Worm (Caenorhabditis elegans) whole organism, L1 larva: Measurements from ENCODE around the gene T21D12.12.

ENCODE experiments used
- C16A3.4 ChIP-seq: fragments of 150-350 bp; optimal IDR thresholded peaks from 2 replicates; lab custom pipeline; 2014; ENCODE audit warnings: missing biosample characterization, missing genetic modification characterization
- F16B12.6 ChIP-seq: fragments of 150-350 bp; optimal IDR thresholded peaks from 2 replicates; lab custom pipeline; 2014; ENCODE audit warnings: missing biosample characterization, missing genetic modification characterization
- Y116A8C.19 ChIP-seq: sonication (generic microtip); optimal IDR thresholded peaks from 2 replicates; lab custom pipeline; 2016; ENCODE audit warnings: missing compliant biosample characterization, missing genetic modification characterization, borderline replicate concordance
- ama-1 ChIP-seq: fragments of 150-350 bp; optimal IDR thresholded peaks from 2 replicates; lab custom pipeline; 2014
- blmp-1 ChIP-seq: fragments of 150-350 bp; optimal IDR thresholded peaks from 2 replicates; lab custom pipeline; 2014; ENCODE audit warnings: missing biosample characterization, missing genetic modification characterization
- ceh-8 ChIP-seq: fragments of 200-800 bp; sonication (Bioruptor generic); optimal IDR thresholded peaks from 2 replicates; lab custom pipeline; 2018; ENCODE audit warnings: mild to moderate bottlenecking, missing genetic modification characterization, moderate library complexity, missing compliant biosample characterization
- ceh-90 ChIP-seq: sonication (generic microtip); optimal IDR thresholded peaks from 2 replicates; lab custom pipeline; 2016; ENCODE audit warnings: missing genetic modification characterization, missing compliant biosample characterization
- dpl-1 ChIP-seq, 3 experiments: fragments of 150-350 bp in 2 of 3; sonication (generic microtip) in 1 of 3; optimal IDR thresholded peaks; 2 replicates each; lab custom pipeline; 2014 to 2017; ENCODE audit warnings: missing biosample characterization in 3 of 3, missing genetic modification characterization in 3 of 3, missing genetic modification reagents in 3 of 3
- efl-1 ChIP-seq, 4 experiments: fragments of 150-350 bp; optimal IDR thresholded peaks in 3 of 4; peaks in 1 of 4; 1 replicate in 1 of 4; 2 replicates in 3 of 4; lab custom pipeline; 2014; ENCODE audit warnings: missing biosample characterization in 2 of 4, missing genetic modification characterization in 2 of 4, missing genetic modification reagents in 2 of 4
- egl-13 ChIP-seq: sonication (generic microtip); optimal IDR thresholded peaks from 2 replicates; lab custom pipeline; 2016; ENCODE audit warnings: missing genotype, missing genetic modification reagents, missing genetic modification characterization, missing compliant biosample characterization
- egl-27 ChIP-seq, 2 experiments: fragments of 150-350 bp in 1 of 2; sonication (generic microtip); optimal IDR thresholded peaks; 3 replicates each; lab custom pipeline; 2017 to 2018; ENCODE audit warnings: missing biosample characterization in 2 of 2, missing genetic modification characterization in 2 of 2, missing genetic modification reagents in 2 of 2
- elt-2 ChIP-seq: sonication (generic microtip); optimal IDR thresholded peaks from 2 replicates; lab custom pipeline; 2016; ENCODE audit warnings: missing genetic modification characterization, mild to moderate bottlenecking, inconsistent platforms, missing compliant biosample characterization, missing genetic modification reagents
- elt-3 ChIP-seq, 6 experiments: fragments of 150-350 bp in 1 of 6; sonication (generic microtip); optimal IDR thresholded peaks; 2 replicates each; lab custom pipeline; 2017 to 2018; ENCODE audit warnings: missing biosample characterization in 6 of 6, missing genetic modification characterization in 6 of 6, inconsistent platforms in 1 of 6
- fkh-10 ChIP-seq: sonication (generic microtip); optimal IDR thresholded peaks from 2 replicates; lab custom pipeline; 2017; ENCODE audit warnings: missing biosample characterization, missing genetic modification reagents, missing genetic modification characterization
- fkh-4 ChIP-seq: sonication (generic microtip); optimal IDR thresholded peaks from 2 replicates; lab custom pipeline; 2016; ENCODE audit warnings: missing compliant biosample characterization, missing genetic modification characterization, borderline replicate concordance
- fos-1 ChIP-seq: fragments of 150-350 bp; optimal IDR thresholded peaks from 2 replicates; lab custom pipeline; 2014; ENCODE audit warnings: missing biosample characterization, missing genetic modification characterization
- hlh-4 ChIP-seq: sonication (generic microtip); optimal IDR thresholded peaks from 2 replicates; lab custom pipeline; 2016; ENCODE audit warnings: mild to moderate bottlenecking, missing genetic modification characterization, missing compliant biosample characterization
- hpl-2 ChIP-seq: fragments of 150-350 bp; optimal IDR thresholded peaks from 2 replicates; lab custom pipeline; 2014; ENCODE audit warnings: missing biosample characterization, missing genetic modification reagents, missing genetic modification characterization
- irx-1 ChIP-seq: sonication (generic microtip); optimal IDR thresholded peaks from 2 replicates; lab custom pipeline; 2016; ENCODE audit warnings: missing genetic modification characterization, missing compliant biosample characterization
- lin-13 ChIP-seq: fragments of 150-350 bp; optimal IDR thresholded peaks from 2 replicates; lab custom pipeline; 2014; ENCODE audit warnings: missing biosample characterization, missing genetic modification reagents, missing genetic modification characterization
- lin-14 ChIP-seq: fragments of 200-800 bp; sonication (Bioruptor generic); optimal IDR thresholded peaks from 2 replicates; lab custom pipeline; 2018; ENCODE audit warnings: mild to moderate bottlenecking, missing genetic modification characterization, moderate library complexity, missing compliant biosample characterization
- lin-39 ChIP-seq: fragments of 150-350 bp; optimal IDR thresholded peaks from 2 replicates; lab custom pipeline; 2014; ENCODE audit warnings: missing biosample characterization, missing genetic modification reagents, missing genetic modification characterization
- mdl-1 ChIP-seq, 2 experiments: fragments of 150-350 bp; optimal IDR thresholded peaks; 2 replicates each; lab custom pipeline; 2014 to 2017; ENCODE audit warnings: missing biosample characterization in 2 of 2, missing genetic modification characterization in 2 of 2, inconsistent platforms in 1 of 2
- mef-2 ChIP-seq: fragments of 150-350 bp; optimal IDR thresholded peaks from 2 replicates; lab custom pipeline; 2014; ENCODE audit warnings: missing biosample characterization, missing genetic modification characterization
- nhr-12 ChIP-seq: sonication (generic microtip); optimal IDR thresholded peaks from 2 replicates; lab custom pipeline; 2017; ENCODE audit warnings: missing biosample characterization, missing genetic modification characterization
- nhr-20 ChIP-seq: sonication (generic microtip); optimal IDR thresholded peaks from 2 replicates; lab custom pipeline; 2016; ENCODE audit warnings: mild to moderate bottlenecking, missing genetic modification characterization, missing compliant biosample characterization
- nhr-28 ChIP-seq: fragments of 150-350 bp; optimal IDR thresholded peaks from 2 replicates; lab custom pipeline; 2014; ENCODE audit warnings: missing biosample characterization, missing genetic modification characterization
- nhr-71 ChIP-seq: sonication (generic microtip); optimal IDR thresholded peaks from 2 replicates; lab custom pipeline; 2016; ENCODE audit warnings: mild to moderate bottlenecking, missing genetic modification characterization, moderate library complexity, missing compliant biosample characterization
- nhr-77 ChIP-seq: fragments of 150-350 bp; optimal IDR thresholded peaks from 2 replicates; lab custom pipeline; 2014; ENCODE audit warnings: missing biosample characterization, missing genetic modification characterization
- nhr-85 ChIP-seq: sonication (generic microtip); peaks from one replicate; lab custom pipeline; 2016; ENCODE audit warnings: missing genetic modification characterization, inconsistent platforms, missing compliant biosample characterization
- nhr-90 ChIP-seq: sonication (generic microtip); optimal IDR thresholded peaks from 2 replicates; lab custom pipeline; 2016; ENCODE audit warnings: mild to moderate bottlenecking, missing genetic modification characterization, missing compliant biosample characterization; ENCODE audit not compliant: poor library complexity
- pax-3 ChIP-seq: fragments of 200-800 bp; sonication (Bioruptor generic); optimal IDR thresholded peaks from 2 replicates; lab custom pipeline; 2018; ENCODE audit warnings: mild to moderate bottlenecking, missing genetic modification characterization, moderate library complexity, missing compliant biosample characterization
- pqm-1 ChIP-seq: sonication (generic microtip); optimal IDR thresholded peaks from 3 replicates; lab custom pipeline; 2017; ENCODE audit warnings: missing biosample characterization, missing genetic modification characterization
- snu-23 ChIP-seq: sonication (generic microtip); optimal IDR thresholded peaks from 2 replicates; lab custom pipeline; 2016; ENCODE audit warnings: missing genetic modification characterization, missing compliant biosample characterization
- sox-4 ChIP-seq: sonication (generic microtip); optimal IDR thresholded peaks from 2 replicates; lab custom pipeline; 2016; ENCODE audit warnings: missing genetic modification characterization, missing compliant biosample characterization
- sup-37 ChIP-seq: fragments of 200-800 bp; sonication (Bioruptor generic); optimal IDR thresholded peaks from 2 replicates; lab custom pipeline; 2018; ENCODE audit warnings: mild to moderate bottlenecking, missing genetic modification characterization, missing compliant biosample characterization
- tbx-2 ChIP-seq: sonication (generic microtip); optimal IDR thresholded peaks from 2 replicates; lab custom pipeline; 2016; ENCODE audit warnings: missing genetic modification characterization, missing compliant biosample characterization
- tlp-1 ChIP-seq: fragments of 150-350 bp; optimal IDR thresholded peaks from 2 replicates; lab custom pipeline; 2014; ENCODE audit warnings: missing biosample characterization, missing genetic modification characterization
- unc-30 ChIP-seq: sonication (generic microtip); optimal IDR thresholded peaks from 2 replicates; lab custom pipeline; 2017; ENCODE audit warnings: missing biosample characterization, missing genetic modification characterization
- unc-86 ChIP-seq: sonication (generic microtip); optimal IDR thresholded peaks from 2 replicates; lab custom pipeline; 2016; ENCODE audit warnings: missing genetic modification characterization, missing compliant biosample characterization
- vab-15 ChIP-seq: sonication (generic microtip); optimal IDR thresholded peaks from 2 replicates; lab custom pipeline; 2017; ENCODE audit warnings: missing genotype, mild to moderate bottlenecking, missing genetic modification characterization, missing compliant biosample characterization
- zag-1 ChIP-seq: fragments of 150-350 bp; optimal IDR thresholded peaks from 2 replicates; lab custom pipeline; 2014; ENCODE audit warnings: missing biosample characterization, missing genetic modification characterization

The T21D12.12 gene

DNA sequence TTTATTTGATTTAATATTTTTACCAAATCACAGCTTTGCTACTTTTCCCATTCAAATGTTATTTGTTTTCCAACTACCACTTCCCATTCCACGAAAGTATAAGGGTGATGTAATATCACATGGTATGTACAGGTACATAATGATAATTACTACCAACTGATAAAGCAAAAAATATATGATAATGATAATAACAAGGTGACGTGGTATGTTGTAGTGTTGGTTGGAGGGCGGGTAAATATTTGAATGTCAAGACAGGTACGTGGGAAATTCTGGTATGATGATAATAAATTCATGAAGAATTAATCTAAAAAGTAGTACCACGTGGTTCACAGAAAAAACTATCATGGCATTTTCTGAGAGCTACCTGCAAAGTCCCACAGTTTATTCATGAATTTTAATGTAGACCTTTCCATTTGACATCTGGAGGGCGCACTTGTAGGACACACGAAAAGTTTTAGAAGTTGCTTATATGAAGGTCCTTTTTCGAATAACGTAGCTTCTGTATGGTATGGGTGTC, 25.7 kb downstream of the T21D12.12 start (continued):
- TF ChIP-seq hpl-2 (peak; percentile 25), fos-1 (tag; lab: Kevin White, UChicago) (no peak), ceh-8 (no peak), hlh-4 (tag; lab: Kevin White, UChicago) (no peak), egl-27 (tag; optimal IDR thresholded peaks at IDR 0.05; lab: Kevin White, UChicago) (no peak), Y116A8C.19 (tag; lab: Kevin White, UChicago) (no peak), snu-23 (GFP tag; lab: Kevin White, UChicago) (peak; percentile 48)
- TF ChIP-seq, all 84 proteins: peak for 16

DNA sequence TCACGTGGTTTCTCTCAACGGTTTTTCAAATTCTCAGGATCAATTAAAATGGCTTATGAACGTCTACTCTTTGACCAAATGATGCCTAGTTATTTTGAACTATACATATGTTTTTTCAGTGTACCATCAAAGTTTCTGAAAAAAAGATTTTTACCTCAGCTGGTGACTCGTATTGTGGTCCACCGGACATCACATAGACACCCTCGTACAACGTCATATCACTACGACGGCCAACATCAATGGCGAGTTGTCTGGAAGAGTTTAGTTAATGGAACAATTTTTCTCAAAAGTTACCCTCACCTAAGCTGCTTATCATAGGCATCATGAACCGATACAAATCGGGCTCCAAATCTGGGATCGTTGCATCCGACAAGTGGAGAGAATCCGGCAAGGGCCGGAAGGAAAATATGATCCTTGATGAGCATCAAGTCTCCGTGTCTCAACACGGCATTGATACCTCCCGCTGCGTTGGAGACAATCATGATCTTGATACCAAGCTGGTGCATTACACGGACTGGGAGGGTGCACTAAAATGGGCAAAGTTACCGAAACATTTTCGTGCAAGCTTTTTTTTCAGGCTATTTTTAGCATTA, 27.0 kb downstream of the T21D12.12 start:
- peak; percentile 77 for TF ChIP-seq nhr-85 (tag; lab: Kevin White, UChicago)
- no peak for TF ChIP-seq efl-1 (optimal IDR thresholded peaks at IDR 0.05; lab: Kevin White, UChicago)
- TF ChIP-seq efl-1 (GFP tag; optimal IDR thresholded peaks at IDR 0.05 in 1 of 2; lab: Kevin White, UChicago): peak in 1 of 2 experiments; percentile 79
- TF ChIP-seq elt-2 (tag; lab: Kevin White, UChicago): peak; percentile 10
- TF ChIP-seq tbx-2 (tag; lab: Kevin White, UChicago): no peak
- TF ChIP-seq egl-13 (tag; lab: Kevin White, UChicago): no peak
- TF ChIP-seq lin-39 (tag; lab: Kevin White, UChicago): no peak
- TF ChIP-seq tlp-1 (tag; lab: Kevin White, UChicago): no peak
- TF ChIP-seq pqm-1 (tag; lab: Kevin White, UChicago): no peak
- TF ChIP-seq pax-3: no peak
- TF ChIP-seq nhr-28 (tag; lab: Kevin White, UChicago): no peak

DNA sequence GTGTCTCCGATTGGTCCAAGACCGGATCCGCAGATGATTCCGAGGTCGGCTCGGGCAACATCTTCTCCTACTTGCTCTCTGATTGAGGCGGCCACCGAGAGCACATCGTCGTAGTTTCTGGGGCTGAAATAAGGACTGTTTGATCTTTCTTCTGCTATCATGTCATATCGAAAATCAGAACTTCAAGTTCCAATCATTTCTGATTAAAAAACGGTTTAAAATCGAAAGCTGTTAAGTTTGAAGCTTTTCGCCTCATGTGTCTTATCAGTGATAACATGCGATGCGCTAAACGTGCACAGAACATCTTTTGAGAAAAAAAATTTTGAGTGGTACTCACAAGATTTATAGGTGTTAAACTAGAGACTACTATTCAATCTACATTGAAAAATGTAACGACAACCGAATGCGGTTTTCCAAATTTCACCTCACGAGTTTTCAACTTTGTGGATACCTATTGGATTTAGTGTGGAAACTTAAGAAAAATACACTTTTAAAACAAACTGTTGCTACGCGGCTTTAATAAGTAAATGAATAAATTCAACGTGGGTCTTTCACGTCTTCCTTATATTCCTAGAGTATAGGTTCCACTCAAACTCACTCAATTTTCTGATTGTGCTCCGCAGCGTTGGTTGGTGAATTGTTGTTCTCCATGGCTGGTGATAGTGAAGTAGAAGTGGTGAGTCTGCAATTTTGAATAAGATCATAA, 27.9 kb downstream of the T21D12.12 start:
- TF ChIP-seq efl-1 (optimal IDR thresholded peaks at IDR 0.05; lab: Kevin White, UChicago): no peak
- TF ChIP-seq efl-1 (GFP tag; optimal IDR thresholded peaks at IDR 0.05 in 1 of 2; lab: Kevin White, UChicago): peak in 1 of 2 experiments; percentile 93
- TF ChIP-seq sup-37: no peak
- TF ChIP-seq nhr-85 (tag; lab: Kevin White, UChicago): peak; percentile 51

DNA sequence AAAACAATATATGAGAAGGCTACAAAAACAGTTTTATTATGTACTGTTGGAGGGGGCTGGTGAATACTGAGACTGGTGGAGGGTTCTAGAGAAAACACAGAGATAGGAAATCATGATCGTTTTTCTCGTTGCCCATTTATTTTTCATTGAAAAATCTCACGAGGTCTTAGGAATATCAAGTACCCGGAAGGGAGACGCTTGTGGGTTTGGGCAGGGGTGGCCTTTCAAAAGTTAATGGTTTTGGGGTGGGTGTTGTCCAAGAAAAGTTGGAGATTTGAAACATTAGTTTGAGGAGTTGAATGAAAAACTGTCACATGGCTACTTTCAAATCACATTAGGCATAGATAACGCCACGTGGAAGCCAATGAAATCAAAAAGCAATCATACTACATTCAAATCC, 28.5 kb downstream of the T21D12.12 start:
- TF ChIP-seq mdl-1 (tag; optimal IDR thresholded peaks at IDR 0.05; lab: Kevin White, UChicago) (peak in 1 of 2 experiments; percentile 61), nhr-20 (tag; lab: Kevin White, UChicago) (peak; percentile 29), lin-14 (GFP tag; lab: Kevin White, UChicago) (peak; percentile 53), dpl-1 (GFP tag; optimal IDR thresholded peaks at IDR 0.05; lab: Kevin White, UChicago) (peak in 1 of 3 experiments; percentile 3), fkh-10 (GFP tag; lab: Kevin White, UChicago) (no peak), unc-86 (tag; lab: Kevin White, UChicago) (no peak), nhr-12 (no peak), nhr-90 (tag; lab: Kevin White, UChicago) (peak; percentile 27), zag-1 (no peak), nhr-85 (tag; lab: Kevin White, UChicago) (peak; percentile 33), snu-23 (GFP tag; lab: Kevin White, UChicago) (peak; percentile 23), sox-4 (tag; lab: Kevin White, UChicago) (no peak), F16B12.6 (tag; lab: Kevin White, UChicago) (no peak), ama-1 (lab: Kevin White, UChicago) (no peak), vab-15 (tag; lab: Kevin White, UChicago) (no peak), tbx-2 (tag; lab: Kevin White, UChicago) (peak; percentile 1), nhr-77 (no peak), ceh-90 (tag; lab: Kevin White, UChicago) (no peak), lin-39 (tag; lab: Kevin White, UChicago) (no peak), C16A3.4 (tag; lab: Kevin White, UChicago) (no peak), nhr-71 (tag; lab: Kevin White, UChicago) (peak; percentile 38), blmp-1 (tag; lab: Kevin White, UChicago) (peak; percentile 39), efl-1 (optimal IDR thresholded peaks at IDR 0.05; lab: Kevin White, UChicago) (no peak), efl-1 (GFP tag; optimal IDR thresholded peaks at IDR 0.05 in 1 of 2; lab: Kevin White, UChicago) (no peak), unc-30 (tag; lab: Kevin White, UChicago) (no peak), lin-13 (no peak), irx-1 (tag; lab: Kevin White, UChicago) (no peak), elt-3 (tag; optimal IDR thresholded peaks at IDR 0.05; lab: Kevin White, UChicago) (peak in 2 of 6 experiments; percentile 37 to 46), mef-2 (tag; lab: Kevin White, UChicago) (no peak), fkh-4 (tag; lab: Kevin White, UChicago) (no peak)
